Worm (Caenorhabditis elegans) whole organism, L2 larva: Measurements from ENCODE around the gene nas-21.

Experiments
- R02D3.7 ChIP-seq: fragments of 150-350 bp; optimal IDR thresholded peaks from 2 replicates; lab custom pipeline; 2014; ENCODE audit warnings: missing biosample characterization, missing genetic modification characterization
- ceh-82 ChIP-seq: fragments of 150-350 bp; optimal IDR thresholded peaks from 2 replicates; lab custom pipeline; 2014; ENCODE audit warnings: missing biosample characterization, missing genetic modification characterization
- elt-1 ChIP-seq: fragments of 150-350 bp; optimal IDR thresholded peaks from 2 replicates; lab custom pipeline; 2014; ENCODE audit warnings: missing biosample characterization, missing genetic modification characterization
- elt-3 ChIP-seq: sonication (generic microtip); optimal IDR thresholded peaks from 2 replicates; lab custom pipeline; 2017; ENCODE audit warnings: missing biosample characterization, missing genetic modification characterization
- lin-13 ChIP-seq: fragments of 150-350 bp; optimal IDR thresholded peaks from 2 replicates; lab custom pipeline; 2014; ENCODE audit warnings: missing biosample characterization, missing genetic modification reagents, missing genetic modification characterization
- unc-39 ChIP-seq: fragments of 150-350 bp; optimal IDR thresholded peaks from 2 replicates; lab custom pipeline; 2014; ENCODE audit warnings: missing biosample characterization, missing genetic modification characterization

DNA sequence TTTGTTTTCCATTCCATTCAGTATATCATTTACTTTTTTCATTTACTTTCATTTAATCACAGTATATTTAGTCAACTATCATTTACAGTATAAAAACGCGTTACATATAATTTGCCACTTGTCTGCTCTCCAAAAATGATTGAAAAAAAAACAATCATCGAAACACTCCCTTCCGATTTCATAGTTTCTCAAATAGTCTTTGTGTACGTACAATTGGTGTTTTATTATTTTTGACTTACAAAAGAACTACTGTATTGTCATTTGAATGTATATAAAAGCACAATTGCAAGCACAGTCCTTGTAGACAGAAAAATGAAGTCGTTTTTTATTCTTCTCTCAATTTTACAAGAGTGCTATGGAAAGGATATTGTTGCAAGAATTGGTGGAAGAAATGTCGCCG is 2.0 kb downstream of the nas-21 start, which contains the start of gene nas-22:
- no peak for TF ChIP-seq lin-13 (GFP tag; lab: Kevin White, UChicago)
- TF ChIP-seq elt-1 (tag; lab: Kevin White, UChicago) = no peak
- TF ChIP-seq ceh-82 = no peak
- no peak for TF ChIP-seq R02D3.7
- TF ChIP-seq elt-3 = no peak
- TF ChIP-seq unc-39 = no peak
